Worm (Caenorhabditis elegans) whole organism, L2 larva: ENCODE data around the gene sprr-3.

ENCODE experiments used
- C34F6.9 ChIP-seq: fragments of 150-350 bp; optimal IDR thresholded peaks from 2 replicates; lab custom pipeline; 2014; ENCODE audit warnings: missing biosample characterization, missing genetic modification characterization
- R02D3.7 ChIP-seq: fragments of 150-350 bp; optimal IDR thresholded peaks from 2 replicates; lab custom pipeline; 2014; ENCODE audit warnings: missing biosample characterization, missing genetic modification characterization
- Y55F3AM.14 ChIP-seq: fragments of 200-800 bp; sonication (Bioruptor generic); optimal IDR thresholded peaks from 2 replicates; lab custom pipeline; 2018; ENCODE audit warnings: mild to moderate bottlenecking, missing genetic modification characterization, missing compliant biosample characterization
- alr-1 ChIP-seq: fragments of 150-350 bp; optimal IDR thresholded peaks from 2 replicates; lab custom pipeline; 2014; ENCODE audit warnings: missing biosample characterization, missing genetic modification characterization
- aly-2 ChIP-seq: fragments of 150-350 bp; optimal IDR thresholded peaks from 2 replicates; lab custom pipeline; 2014; ENCODE audit warnings: missing biosample characterization, missing genetic modification characterization
- ama-1 ChIP-seq: fragments of 150-350 bp; optimal IDR thresholded peaks from 2 replicates; lab custom pipeline; 2018; ENCODE audit warnings: inconsistent platforms
- blmp-1 ChIP-seq: sonication (generic microtip); optimal IDR thresholded peaks from 2 replicates; lab custom pipeline; 2017; ENCODE audit warnings: missing genetic modification characterization, mild to moderate bottlenecking, missing compliant biosample characterization, antibody characterized with exemption, moderate library complexity; ENCODE audit not compliant: insufficient read depth
- ceh-16 ChIP-seq: fragments of 150-350 bp; optimal IDR thresholded peaks from 2 replicates; lab custom pipeline; 2014; ENCODE audit warnings: missing biosample characterization, missing genetic modification characterization
- crh-2 ChIP-seq: sonication (generic microtip); optimal IDR thresholded peaks from 2 replicates; lab custom pipeline; 2017; ENCODE audit warnings: missing biosample characterization, missing genetic modification characterization
- dmd-4 ChIP-seq: sonication (generic microtip); optimal IDR thresholded peaks from 2 replicates; lab custom pipeline; 2017; ENCODE audit warnings: missing biosample characterization, missing genetic modification characterization
- egl-27 ChIP-seq: sonication (generic microtip); optimal IDR thresholded peaks from 3 replicates; lab custom pipeline; 2017; ENCODE audit warnings: missing biosample characterization, missing genetic modification reagents, missing genetic modification characterization
- elt-1 ChIP-seq: fragments of 150-350 bp; optimal IDR thresholded peaks from 2 replicates; lab custom pipeline; 2014; ENCODE audit warnings: missing biosample characterization, missing genetic modification characterization
- fos-1 ChIP-seq: fragments of 150-350 bp; optimal IDR thresholded peaks from 2 replicates; lab custom pipeline; 2014; ENCODE audit warnings: missing biosample characterization, missing genetic modification characterization
- gmeb-1 ChIP-seq: fragments of 150-350 bp; optimal IDR thresholded peaks from 2 replicates; lab custom pipeline; 2014; ENCODE audit warnings: missing biosample characterization, missing genetic modification characterization
- lin-11 ChIP-seq: fragments of 150-350 bp; sonication (generic microtip); optimal IDR thresholded peaks from 2 replicates; lab custom pipeline; 2014; ENCODE audit warnings: missing biosample characterization, missing genetic modification characterization, inconsistent platforms, mixed read lengths
- lin-13 ChIP-seq: fragments of 150-350 bp; optimal IDR thresholded peaks from 2 replicates; lab custom pipeline; 2014; ENCODE audit warnings: missing biosample characterization, missing genetic modification reagents, missing genetic modification characterization
- lin-39 ChIP-seq: fragments of 150-350 bp; optimal IDR thresholded peaks from 2 replicates; lab custom pipeline; 2014; ENCODE audit warnings: missing biosample characterization, missing genetic modification reagents, missing genetic modification characterization
- lsy-2 ChIP-seq, 2 experiments: fragments of 150-350 bp in 1 of 2; sonication (generic microtip) in 1 of 2; optimal IDR thresholded peaks; 2 replicates each; lab custom pipeline; 2014 to 2017; ENCODE audit warnings: missing biosample characterization in 2 of 2, missing genetic modification characterization in 2 of 2
- mab-5 ChIP-seq: fragments of 150-350 bp; optimal IDR thresholded peaks from 2 replicates; lab custom pipeline; 2014; ENCODE audit warnings: missing biosample characterization, missing genetic modification characterization
- mbf-1 ChIP-seq: sonication (generic microtip); optimal IDR thresholded peaks from 2 replicates; lab custom pipeline; 2017; ENCODE audit warnings: missing biosample characterization, missing genetic modification characterization
- mdl-1 ChIP-seq, 2 experiments: fragments of 150-350 bp in 1 of 2; sonication (generic microtip) in 1 of 2; optimal IDR thresholded peaks; 2 replicates each; lab custom pipeline; 2017; ENCODE audit warnings: missing biosample characterization in 2 of 2, missing genetic modification characterization in 2 of 2
- nhr-10 ChIP-seq: sonication (generic microtip); optimal IDR thresholded peaks from 2 replicates; lab custom pipeline; 2017; ENCODE audit warnings: missing biosample characterization, missing genetic modification characterization
- nhr-129 ChIP-seq: fragments of 150-350 bp; optimal IDR thresholded peaks from 2 replicates; lab custom pipeline; 2014; ENCODE audit warnings: missing biosample characterization, missing genetic modification characterization
- nhr-21 ChIP-seq: fragments of 150-350 bp; optimal IDR thresholded peaks from 2 replicates; lab custom pipeline; 2014; ENCODE audit warnings: missing biosample characterization, missing genetic modification characterization
- nhr-23 ChIP-seq: fragments of 150-350 bp; optimal IDR thresholded peaks from 2 replicates; lab custom pipeline; 2014; ENCODE audit warnings: missing biosample characterization, missing genetic modification reagents, missing genetic modification characterization
- nhr-237 ChIP-seq: fragments of 150-350 bp; optimal IDR thresholded peaks from 2 replicates; lab custom pipeline; 2014; ENCODE audit warnings: missing biosample characterization, missing genetic modification characterization
- sem-4 ChIP-seq: fragments of 150-350 bp; optimal IDR thresholded peaks from 2 replicates; lab custom pipeline; 2014; ENCODE audit warnings: missing biosample characterization, missing genetic modification reagents, missing genetic modification characterization
- skn-1 ChIP-seq: sonication (generic microtip); optimal IDR thresholded peaks from 2 replicates; lab custom pipeline; 2017; ENCODE audit warnings: missing biosample characterization, missing genetic modification characterization
- snpc-4 ChIP-seq: fragments of 150-350 bp; optimal IDR thresholded peaks from 2 replicates; lab custom pipeline; 2014; ENCODE audit warnings: missing biosample characterization, missing genetic modification characterization
- unc-55 ChIP-seq: fragments of 150-350 bp; sonication (generic microtip); optimal IDR thresholded peaks from 3 replicates; lab custom pipeline; 2014; ENCODE audit warnings: missing biosample characterization, missing genetic modification reagents, missing genetic modification characterization
- unc-62 ChIP-seq: fragments of 150-350 bp; optimal IDR thresholded peaks from 2 replicates; lab custom pipeline; 2014; ENCODE audit warnings: missing biosample characterization, missing genetic modification reagents, missing genetic modification characterization
- zag-1 ChIP-seq: fragments of 150-350 bp; optimal IDR thresholded peaks from 2 replicates; lab custom pipeline; 2014; ENCODE audit warnings: missing biosample characterization, missing genetic modification characterization
- ztf-1 ChIP-seq: fragments of 200-800 bp; sonication (Bioruptor generic); conservative IDR thresholded peaks from 2 replicates; pipeline ENCODE4 v1.3.6; 2022; ENCODE audit warnings: missing genetic modification characterization, missing compliant biosample characterization
- ztf-11 ChIP-seq: sonication (generic microtip); optimal IDR thresholded peaks from 2 replicates; lab custom pipeline; 2017; ENCODE audit warnings: missing biosample characterization, missing genetic modification characterization

sprr-3 gene

DNA sequence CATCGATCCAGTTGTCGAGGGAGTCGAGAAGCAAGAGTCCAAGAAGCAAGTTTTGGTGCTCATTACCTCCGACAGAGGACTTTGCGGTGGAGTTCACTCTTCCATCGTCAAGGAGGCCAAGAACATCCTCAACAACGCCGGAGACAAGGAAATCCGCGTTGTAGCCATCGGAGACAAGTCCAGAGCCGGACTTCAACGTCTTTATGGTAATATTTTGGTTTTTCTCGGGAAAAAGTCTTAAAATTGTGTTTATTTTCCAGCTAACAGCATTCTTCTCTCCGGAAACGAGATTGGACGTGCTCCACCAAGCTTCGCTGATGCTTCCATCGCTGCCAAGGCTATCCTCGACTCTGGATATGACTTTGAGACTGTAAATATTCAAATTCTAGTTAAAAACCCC is 46.0 kb upstream of the sprr-3 start:
- TF ChIP-seq mbf-1 (tag; lab: Kevin White, UChicago): no peak
- no peak for TF ChIP-seq alr-1 (tag; lab: Kevin White, UChicago)
- TF ChIP-seq blmp-1 (tag; lab: Kevin White, UChicago): no peak
- no peak for TF ChIP-seq unc-62 (GFP tag; lab: Kevin White, UChicago)
- TF ChIP-seq mab-5: no peak
- no peak for TF ChIP-seq Y55F3AM.14 (GFP tag; lab: Kevin White, UChicago)
- no peak for TF ChIP-seq ceh-16 (tag; lab: Kevin White, UChicago)
- no peak for TF ChIP-seq crh-2
- TF ChIP-seq lin-13: no peak
- TF ChIP-seq snpc-4: no peak
- TF ChIP-seq elt-1 (tag; lab: Kevin White, UChicago): no peak
- TF ChIP-seq C34F6.9 (tag; lab: Kevin White, UChicago): no peak
- no peak for TF ChIP-seq nhr-10
- no peak for TF ChIP-seq sem-4 (tag; lab: Kevin White, UChicago)
- TF ChIP-seq ztf-11 (tag; lab: Kevin White, UChicago): no peak
- TF ChIP-seq ama-1 (lab: Kevin White, UChicago): no peak
- TF ChIP-seq lin-39 (tag; lab: Kevin White, UChicago): no peak
- TF ChIP-seq fos-1: no peak
- no peak for TF ChIP-seq nhr-129 (tag; lab: Kevin White, UChicago)
- TF ChIP-seq unc-55 (GFP tag; lab: Kevin White, UChicago): no peak

DNA sequence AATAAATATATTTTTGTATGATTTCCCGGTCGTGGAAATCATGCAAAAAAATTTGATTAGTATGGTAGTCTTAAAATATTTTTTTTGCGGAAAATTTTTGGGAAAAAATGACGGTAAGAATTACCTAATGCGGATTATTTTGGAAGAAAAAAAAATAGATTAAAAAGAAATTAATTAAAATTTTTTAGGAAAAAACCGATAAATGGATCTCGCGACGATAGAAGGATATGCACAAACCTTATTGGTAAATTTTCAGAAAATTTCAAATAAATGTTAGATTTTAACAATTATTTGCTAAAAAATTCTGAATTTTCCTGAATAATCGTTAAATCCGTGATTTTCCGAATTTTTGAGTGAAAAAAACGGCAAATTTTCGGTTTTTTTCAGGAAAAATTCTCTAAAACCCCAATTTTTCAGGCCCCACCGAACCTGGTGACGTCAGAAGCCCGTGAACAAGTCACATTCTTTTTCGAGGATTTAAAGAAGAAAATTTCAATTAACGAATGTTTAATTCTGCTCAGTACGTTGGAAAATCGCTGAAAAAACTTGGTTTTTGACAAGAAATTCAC is 44.4 kb upstream of the sprr-3 start, which contains the start of gene Y69A2AR.16:
Y69A2AR.16 (plus strand) TSS at position 189 of the 569 bp plus-strand sequence.
- no peak for TF ChIP-seq elt-1 (tag; lab: Kevin White, UChicago)
- peak in 1 of 2 experiments; percentile 22 for TF ChIP-seq lsy-2 (tag; optimal IDR thresholded peaks at IDR 0.05; lab: Kevin White, UChicago)

- TF ChIP-seq egl-27 (tag; lab: Kevin White, UChicago): no peak
- TF ChIP-seq skn-1 (tag; lab: Kevin White, UChicago): no peak
- no peak for TF ChIP-seq mbf-1 (tag; lab: Kevin White, UChicago)
- TF ChIP-seq ztf-1 (GFP tag; lab: Robert Waterston, UW): no peak
- no peak for TF ChIP-seq R02D3.7 (tag; lab: Kevin White, UChicago)
- TF ChIP-seq nhr-10: no peak
- no peak for TF ChIP-seq aly-2
- TF ChIP-seq zag-1 (tag; lab: Kevin White, UChicago): no peak
- no peak for TF ChIP-seq unc-55 (GFP tag; lab: Kevin White, UChicago)
- no peak for TF ChIP-seq lsy-2 (tag; optimal IDR thresholded peaks at IDR 0.05; lab: Kevin White, UChicago)
- no peak for TF ChIP-seq dmd-4 (tag; lab: Kevin White, UChicago)
- TF ChIP-seq elt-1 (tag; lab: Kevin White, UChicago): no peak
- no peak for TF ChIP-seq fos-1
- no peak for TF ChIP-seq unc-62 (GFP tag; lab: Kevin White, UChicago)
- TF ChIP-seq alr-1 (tag; lab: Kevin White, UChicago): no peak
- no peak for TF ChIP-seq gmeb-1 (tag; lab: Kevin White, UChicago)
- no peak for TF ChIP-seq nhr-23 (tag; lab: Kevin White, UChicago)
- TF ChIP-seq lin-11 (tag; lab: Kevin White, UChicago): no peak
- TF ChIP-seq, all 48 proteins: peak for 0
Observed at ce11 chrIV:2507824-2508223, 34.3 kb upstream of the sprr-3 start, which contains the start of gene Y69A2AR.22. TSS of gene Y69A2AR.22 (minus strand) at chrIV:2507924.

ce11 chrIV:2526836-2527235 is 15.3 kb upstream of the sprr-3 start:
- TF ChIP-seq mdl-1 (tag; optimal IDR thresholded peaks at IDR 0.05; lab: Kevin White, UChicago): no peak
- no peak for TF ChIP-seq blmp-1 (tag; lab: Kevin White, UChicago)
- no peak for TF ChIP-seq nhr-237 (tag; lab: Kevin White, UChicago)
- no peak for TF ChIP-seq nhr-10
- no peak for TF ChIP-seq gmeb-1 (tag; lab: Kevin White, UChicago)
- no peak for TF ChIP-seq lin-13
- TF ChIP-seq mbf-1 (tag; lab: Kevin White, UChicago): no peak
- no peak for TF ChIP-seq ztf-11 (tag; lab: Kevin White, UChicago)
- no peak for TF ChIP-seq C34F6.9 (tag; lab: Kevin White, UChicago)

DNA sequence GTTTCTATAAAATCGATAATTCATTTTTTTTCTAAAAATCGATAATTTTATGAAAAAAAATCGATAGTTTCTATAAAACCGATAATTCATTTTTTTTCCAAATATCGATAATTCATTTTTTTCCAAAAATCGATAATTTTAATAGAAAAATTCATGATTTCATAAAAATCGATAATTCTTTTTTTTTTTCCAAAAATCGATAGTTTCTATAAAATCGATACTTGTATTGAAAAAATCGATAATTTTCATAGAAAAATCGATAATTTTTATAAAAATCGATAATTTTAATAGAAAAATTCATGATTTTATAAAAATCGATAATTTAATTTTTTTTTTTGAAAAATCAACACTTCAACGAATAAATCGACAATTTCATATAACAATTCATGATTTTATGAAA is 12.8 kb upstream of the sprr-3 start:
- TF ChIP-seq ama-1 (lab: Kevin White, UChicago) (no peak), nhr-21 (no peak)
